Worm (Caenorhabditis elegans): Measurements from ENCODE around the gene clec-88.

clec-88 gene

ce11 chrII:6370110-6370509 is 4.6 kb downstream of the clec-88 start (continued):
- peak; percentile 31; the same call in 1 of the 2 replicates for TF ChIP-seq nhr-41 (GFP tag; IDR thresholded peaks at IDR 0.05)
- peak; percentile 76 for TF ChIP-seq mxl-3 (GFP tag; optimal IDR thresholded peaks at IDR 0.05)
- peak; percentile 20 for TF ChIP-seq nhr-102 (tag; optimal IDR thresholded peaks at IDR 0.05)
- TF ChIP-seq unc-130 (GFP tag; optimal IDR thresholded peaks at IDR 0.05), result peak; percentile 63
- no peak for TF ChIP-seq gei-8 (GFP tag; optimal IDR thresholded peaks at IDR 0.05)
- TF ChIP-seq nhr-237 (tag; optimal IDR thresholded peaks at IDR 0.05), result no peak
- TF ChIP-seq lsy-2 (tag; optimal IDR thresholded peaks at IDR 0.05), result peak; percentile 69 to 88
- TF ChIP-seq hlh-11 (tag; optimal IDR thresholded peaks at IDR 0.05), result peak; percentile 89
- no peak for TF ChIP-seq ceh-44 (GFP tag; IDR thresholded peaks at IDR 0.05)
- peak; percentile 90 to 95 for TF ChIP-seq mdl-1 (tag; optimal IDR thresholded peaks at IDR 0.05)
- TF ChIP-seq tra-1 (GFP tag; IDR thresholded peaks at IDR 0.05), result 0 out of 2 replicates have a peak, but pooled peaks have one; percentile 59
- peak; percentile 83 for TF ChIP-seq nhr-48 (tag; optimal IDR thresholded peaks at IDR 0.05)
- peak; percentile 69; the same call in 1 of the 2 replicates for TF ChIP-seq ctbp-1 (GFP tag; IDR thresholded peaks at IDR 0.05)
- TF ChIP-seq hif-1 (tag; optimal IDR thresholded peaks at IDR 0.05), result peak in 1 of 2 experiments; percentile 60
- TF ChIP-seq spr-3 (GFP tag; optimal IDR thresholded peaks at IDR 0.05), result peak; percentile 24
- TF ChIP-seq nhr-10 (tag; optimal IDR thresholded peaks at IDR 0.05), result no peak
- TF ChIP-seq snpc-1.2 (GFP tag; IDR thresholded peaks at IDR 0.05), result peak; percentile 21; the same call in 1 of the 2 replicates
- TF ChIP-seq lin-15B (tag; optimal IDR thresholded peaks at IDR 0.05), result peak; percentile 27
- TF ChIP-seq nhr-77 (tag; optimal IDR thresholded peaks at IDR 0.05), result peak; percentile 74
- no peak for TF ChIP-seq nhr-111 (GFP tag; optimal IDR thresholded peaks at IDR 0.05)
- no peak for TF ChIP-seq lim-7 (GFP tag; IDR thresholded peaks at IDR 0.05)
- TF ChIP-seq dve-1 (tag; optimal IDR thresholded peaks at IDR 0.05; ENCODE audit: insufficient read depth), result peak; percentile 91
- TF ChIP-seq madf-9 (GFP tag; conservative IDR thresholded peaks at IDR 0.05), result peak; percentile 39; the same call in 1 of the 2 replicates

- TF ChIP-seq nhr-28 (tag; optimal IDR thresholded peaks at IDR 0.05) (no peak), unc-62 (GFP tag; optimal IDR thresholded peaks at IDR 0.05 in 1 of 2) (peak in 1 of 2 experiments; percentile 70), unc-62 (tag; optimal IDR thresholded peaks at IDR 0.05) (no peak), daf-19 (GFP tag; conservative IDR thresholded peaks at IDR 0.05) (no peak), ces-1 (GFP tag; optimal IDR thresholded peaks at IDR 0.05) (no peak), unc-130 (GFP tag; optimal IDR thresholded peaks at IDR 0.05) (no peak), T26A8.4 (GFP tag; IDR thresholded peaks at IDR 0.05) (no peak), nhr-237 (tag; optimal IDR thresholded peaks at IDR 0.05) (no peak)
These were observed 5.5 kb downstream of the clec-88 start, which contains the start of gene lin-23 for ce11 chrII:6371003-6371402. Gene lin-23 (plus strand): TSS chrII:6371303.

- TF ChIP-seq aly-2 (tag; optimal IDR thresholded peaks at IDR 0.05), result no peak
- 0 out of 2 replicates have a peak, but pooled peaks have one; percentile 8 for TF ChIP-seq pha-4 (GFP tag; IDR thresholded peaks at IDR 0.05)
- no peak for TF ChIP-seq pha-4 (tag; optimal IDR thresholded peaks at IDR 0.05)
- TF ChIP-seq set-16 (GFP tag; IDR thresholded peaks at IDR 0.05), result peak; percentile 56
These were observed 7.8 kb downstream of the clec-88 start for ce11 chrII:6373361-6373760.

ce11 chrII:6374646-6375045 is 9.1 kb downstream of the clec-88 start:
- TF ChIP-seq unc-130 (GFP tag; optimal IDR thresholded peaks at IDR 0.05) (no peak), nhr-42 (GFP tag; IDR thresholded peaks at IDR 0.05) (no peak), F10B5.3 (tag; optimal IDR thresholded peaks at IDR 0.05) (no peak), madf-9 (GFP tag; conservative IDR thresholded peaks at IDR 0.05) (no peak), nhr-77 (tag; optimal IDR thresholded peaks at IDR 0.05) (no peak), dmd-6 (GFP tag; IDR thresholded peaks at IDR 0.05) (peak; percentile 65), lin-1 (GFP tag; IDR thresholded peaks at IDR 0.05) (no peak), lim-7 (GFP tag; IDR thresholded peaks at IDR 0.05) (no peak), T20F7.1 (GFP tag; optimal IDR thresholded peaks at IDR 0.05) (peak; percentile 62), hlh-11 (tag; optimal IDR thresholded peaks at IDR 0.05) (peak; percentile 38), daf-12 (tag; optimal IDR thresholded peaks at IDR 0.05) (no peak), madf-5 (GFP tag; IDR thresholded peaks at IDR 0.05) (no peak), D1046.2 (GFP tag; IDR thresholded peaks at IDR 0.05) (no peak), aha-1 (tag) (no peak), fos-1 (tag; optimal IDR thresholded peaks at IDR 0.05) (no peak), nhr-48 (tag; optimal IDR thresholded peaks at IDR 0.05) (peak; percentile 49), dve-1 (tag; optimal IDR thresholded peaks at IDR 0.05; ENCODE audit: insufficient read depth) (peak; percentile 72), nhr-76 (tag; optimal IDR thresholded peaks at IDR 0.05) (no peak), ceh-62 (tag; optimal IDR thresholded peaks at IDR 0.05) (no peak), daf-16 (GFP tag; optimal IDR thresholded peaks at IDR 0.05) (no peak), daf-16 (tag; optimal IDR thresholded peaks at IDR 0.05) (peak; percentile 52)
